Fruit fly (Drosophila melanogaster) whole organism, embryonic: ENCODE data around the gene CG43255.

ENCODE experiments used
- Adf1 ChIP-seq: fragments of 200-800 bp; sonication (Bioruptor generic); IDR thresholded peaks from 2 replicates; pipeline ENCODE4 v1.3.6; 2022; ENCODE audit warnings: missing biosample characterization, missing genetic modification characterization
- B-H2 ChIP-seq: fragments of 200-800 bp; sonication (Bioruptor generic); optimal IDR thresholded peaks from 2 replicates; lab custom pipeline; 2018; ENCODE audit warnings: missing biosample characterization, mild to moderate bottlenecking, missing genetic modification characterization
- CG10565 ChIP-seq: fragments of 200-800 bp; sonication (Bioruptor generic); optimal IDR thresholded peaks from 3 replicates; lab custom pipeline; 2016; ENCODE audit warnings: missing biosample characterization, mild to moderate bottlenecking, missing genetic modification characterization
- CG11085 ChIP-seq: fragments of 200-800 bp; sonication (Bioruptor generic); IDR thresholded peaks from 2 replicates; pipeline ENCODE4 v1.3.6; 2022; ENCODE audit warnings: missing biosample characterization, missing genetic modification characterization
- CG12299 ChIP-seq: fragments of 200-800 bp; sonication (Bioruptor generic); optimal IDR thresholded peaks from 2 replicates; lab custom pipeline; 2018; ENCODE audit warnings: missing biosample characterization, mild to moderate bottlenecking, missing genetic modification characterization
- CG12744 ChIP-seq: fragments of 200-800 bp; sonication (Bioruptor generic); optimal IDR thresholded peaks from 2 replicates; lab custom pipeline; 2016; ENCODE audit warnings: missing biosample characterization, missing genetic modification characterization
- CG13287 ChIP-seq: fragments of 200-800 bp; sonication (Bioruptor generic); IDR thresholded peaks from 2 replicates; pipeline ENCODE4 v1.3.6; 2022; ENCODE audit warnings: missing biosample characterization, missing genetic modification characterization; ENCODE audit not compliant: partially characterized antibody
- CG13296 ChIP-seq: fragments of 200-800 bp; sonication (Bioruptor generic); optimal IDR thresholded peaks from 3 replicates; lab custom pipeline; 2018; ENCODE audit warnings: missing biosample characterization, mild to moderate bottlenecking, missing genetic modification characterization
- CG15073 ChIP-seq: fragments of 200-800 bp; sonication (Bioruptor generic); optimal IDR thresholded peaks from 2 replicates; lab custom pipeline; 2016; ENCODE audit warnings: missing biosample characterization, missing genetic modification characterization
- CG16815 ChIP-seq: fragments of 200-800 bp; sonication (Bioruptor generic); optimal IDR thresholded peaks from 3 replicates; lab custom pipeline; 2017; ENCODE audit warnings: missing biosample characterization, mild to moderate bottlenecking, missing genetic modification characterization
- CG17829 ChIP-seq: fragments of 200-800 bp; optimal IDR thresholded peaks from 2 replicates; lab custom pipeline; 2019; ENCODE audit warnings: missing biosample characterization, mild to moderate bottlenecking, missing genetic modification characterization, moderate library complexity
- CG18619 ChIP-seq: fragments of 200-800 bp; sonication (Bioruptor generic); optimal IDR thresholded peaks from 3 replicates; lab custom pipeline; 2017; ENCODE audit warnings: missing biosample characterization, mild to moderate bottlenecking, missing genetic modification characterization
- CG18764 ChIP-seq: fragments of 200-800 bp; sonication (Bioruptor generic); optimal IDR thresholded peaks from 3 replicates; lab custom pipeline; 2016; ENCODE audit warnings: missing biosample characterization, missing genetic modification characterization
- CG31388 ChIP-seq: fragments of 200-800 bp; sonication (Bioruptor generic); optimal IDR thresholded peaks from 2 replicates; lab custom pipeline; 2016; ENCODE audit warnings: missing biosample characterization, missing genetic modification characterization
- CG3407 ChIP-seq: fragments of 200-800 bp; sonication (Bioruptor generic); optimal IDR thresholded peaks from 2 replicates; lab custom pipeline; 2018; ENCODE audit warnings: missing biosample characterization, mild to moderate bottlenecking, missing genetic modification characterization
- CG34224 ChIP-seq: fragments of 200-800 bp; sonication (Bioruptor generic); IDR thresholded peaks from 3 replicates; pipeline ENCODE4 v1.3.6; 2022; ENCODE audit warnings: missing biosample characterization, missing genetic modification characterization; ENCODE audit not compliant: partially characterized antibody
- CG3995 ChIP-seq: fragments of 200-800 bp; sonication (Bioruptor generic); optimal IDR thresholded peaks from 3 replicates; lab custom pipeline; 2016; ENCODE audit warnings: missing biosample characterization, missing genetic modification characterization
- CG5245 ChIP-seq: fragments of 200-800 bp; sonication (Bioruptor generic); optimal IDR thresholded peaks from 3 replicates; lab custom pipeline; 2016; ENCODE audit warnings: missing biosample characterization, missing genetic modification characterization
- D19A ChIP-seq: fragments of 200-800 bp; optimal IDR thresholded peaks from 3 replicates; lab custom pipeline; 2019; ENCODE audit warnings: missing biosample characterization, mild to moderate bottlenecking, missing genetic modification characterization, moderate library complexity
- Dfd ChIP-seq, 2 experiments: fragments of >200 bp; optimal IDR thresholded peaks; 2 replicates each; lab custom pipeline; 2017; ENCODE audit warnings: missing biosample characterization in 2 of 2, missing genetic modification characterization in 2 of 2
- Dip2 ChIP-seq: fragments of 200-800 bp; sonication (Bioruptor generic); IDR thresholded peaks from 2 replicates; pipeline ENCODE4 v1.3.6; 2022; ENCODE audit warnings: missing biosample characterization, missing genetic modification characterization
- Eip74EF ChIP-seq, 2 experiments: fragments of 200-800 bp in 1 of 2; fragments of >200 bp in 1 of 2; sonication (Bioruptor generic) in 1 of 2; optimal IDR thresholded peaks; 2 replicates each; lab custom pipeline; 2017 to 2019; ENCODE audit warnings: missing biosample characterization in 2 of 2, missing genetic modification characterization in 2 of 2, mild to moderate bottlenecking in 1 of 2, moderate library complexity in 1 of 2
- Hr78 ChIP-seq, 2 experiments: fragments of 200-800 bp in 1 of 2; fragments of >200 bp in 1 of 2; sonication (Bioruptor generic) in 1 of 2; optimal IDR thresholded peaks; 2 replicates each; lab custom pipeline; 2017 to 2019; ENCODE audit warnings: missing biosample characterization in 2 of 2, missing genetic modification characterization in 2 of 2, mild to moderate bottlenecking in 1 of 2, moderate library complexity in 1 of 2
- Hsf ChIP-seq: fragments of 200-800 bp; sonication (Bioruptor generic); optimal IDR thresholded peaks from 3 replicates; lab custom pipeline; 2016; ENCODE audit warnings: missing biosample characterization, missing genetic modification characterization
- Lim3 ChIP-seq: fragments of 200-800 bp; sonication (Bioruptor generic); IDR thresholded peaks from 2 replicates; pipeline ENCODE4 v1.3.6; 2022; ENCODE audit warnings: missing biosample characterization, missing genetic modification characterization
- MBD-R2 ChIP-seq: fragments of 200-800 bp; sonication (Bioruptor generic); IDR thresholded peaks from 2 replicates; pipeline ENCODE4 v1.3.6; 2022; ENCODE audit warnings: missing biosample characterization, missing genetic modification characterization
- Mrtf ChIP-seq: fragments of 200-800 bp; sonication (Bioruptor generic); IDR thresholded peaks from 3 replicates; pipeline ENCODE4 v1.3.6; 2022; ENCODE audit warnings: missing biosample characterization, missing genetic modification characterization
- NfI ChIP-seq: fragments of 200-800 bp; sonication (Bioruptor generic); optimal IDR thresholded peaks from 3 replicates; lab custom pipeline; 2018; ENCODE audit warnings: missing biosample characterization, mild to moderate bottlenecking, missing genetic modification characterization, moderate library complexity
- TFAM ChIP-seq: fragments of 200-800 bp; sonication (Bioruptor generic); optimal IDR thresholded peaks from 2 replicates; lab custom pipeline; 2017; ENCODE audit warnings: missing biosample characterization, missing genetic modification characterization, inconsistent platforms
- Taf1 ChIP-seq: fragments of 200-800 bp; sonication (Bioruptor generic); IDR thresholded peaks from 2 replicates; pipeline ENCODE4 v1.3.6; 2022; ENCODE audit warnings: missing biosample characterization, missing genetic modification characterization
- Xbp1 ChIP-seq: fragments of 200-800 bp; sonication (Bioruptor generic); optimal IDR thresholded peaks from 3 replicates; lab custom pipeline; 2016; ENCODE audit warnings: missing biosample characterization, mild to moderate bottlenecking, missing genetic modification characterization
- bsh ChIP-seq, 2 experiments: fragments of 200-800 bp; sonication (Bioruptor generic); optimal IDR thresholded peaks; 2 replicates each; lab custom pipeline; 2017 to 2018; ENCODE audit warnings: mild to moderate bottlenecking in 2 of 2, missing biosample characterization in 2 of 2, missing genetic modification characterization in 2 of 2, moderate library complexity in 1 of 2
- caup ChIP-seq: fragments of 200-800 bp; sonication (Bioruptor generic); optimal IDR thresholded peaks from 3 replicates; lab custom pipeline; 2017; ENCODE audit warnings: missing biosample characterization, mild to moderate bottlenecking, missing genetic modification characterization, moderate library complexity; ENCODE audit not compliant: severe bottlenecking
- crp ChIP-seq, 2 experiments: fragments of 200-800 bp; sonication (Bioruptor generic); optimal IDR thresholded peaks; 2 replicates in 1 of 2; 3 replicates in 1 of 2; lab custom pipeline; 2017; ENCODE audit warnings: missing biosample characterization in 2 of 2, missing genetic modification characterization in 2 of 2, mild to moderate bottlenecking in 1 of 2, moderate library complexity in 1 of 2
- esg ChIP-seq: fragments of 200-800 bp; sonication (Bioruptor generic); conservative IDR thresholded peaks from 2 replicates; pipeline ENCODE4 v1.3.6; 2022; ENCODE audit warnings: missing biosample characterization, missing genetic modification characterization
- hb ChIP-seq: fragments of 200-800 bp; sonication (Bioruptor generic); IDR thresholded peaks from 3 replicates; pipeline ENCODE4 v1.3.6; 2022; ENCODE audit warnings: missing biosample characterization, missing genetic modification characterization; ENCODE audit not compliant: partially characterized antibody
- kay ChIP-seq: fragments of 200-800 bp; sonication (Bioruptor generic); optimal IDR thresholded peaks from 2 replicates; lab custom pipeline; 2016; ENCODE audit warnings: missing biosample characterization, missing genetic modification characterization
- ken ChIP-seq: fragments of 200-800 bp; sonication (Bioruptor generic); IDR thresholded peaks from 3 replicates; pipeline ENCODE4 v1.3.6; 2022; ENCODE audit warnings: missing biosample characterization, missing genetic modification characterization
- lab ChIP-seq: fragments of 200-800 bp; sonication (Bioruptor generic); optimal IDR thresholded peaks from 3 replicates; lab custom pipeline; 2017; ENCODE audit warnings: missing biosample characterization, missing genetic modification characterization, mild to moderate bottlenecking, moderate library complexity, missing genetic modification reagents
- maf-S ChIP-seq: fragments of 200-800 bp; sonication (Bioruptor generic); optimal IDR thresholded peaks from 2 replicates; lab custom pipeline; 2016; ENCODE audit warnings: missing biosample characterization, missing genetic modification characterization
- oc ChIP-seq: fragments of 200-800 bp; sonication (Bioruptor generic); optimal IDR thresholded peaks from 2 replicates; lab custom pipeline; 2018; ENCODE audit warnings: missing biosample characterization, mild to moderate bottlenecking, missing genetic modification characterization, moderate library complexity
- psq ChIP-seq: fragments of 200-800 bp; sonication (Bioruptor generic); optimal IDR thresholded peaks from 2 replicates; lab custom pipeline; 2017; ENCODE audit warnings: missing biosample characterization, missing genetic modification characterization
- row ChIP-seq: fragments of 200-800 bp; sonication (Bioruptor generic); IDR thresholded peaks from 3 replicates; pipeline ENCODE4 v1.3.6; 2022; ENCODE audit warnings: missing biosample characterization, missing genetic modification characterization
- sisA ChIP-seq: fragments of 200-800 bp; sonication (Bioruptor generic); IDR thresholded peaks from 2 replicates; pipeline ENCODE4 v1.3.6; 2022; ENCODE audit warnings: missing biosample characterization, missing genetic modification characterization
- stwl ChIP-seq: fragments of 200-800 bp; sonication (Bioruptor generic); optimal IDR thresholded peaks from 3 replicates; lab custom pipeline; 2018; ENCODE audit warnings: missing biosample characterization, mild to moderate bottlenecking, missing genetic modification characterization, moderate library complexity
- twi ChIP-seq: fragments of 200-800 bp; optimal IDR thresholded peaks from 2 replicates; lab custom pipeline; 2019; ENCODE audit warnings: missing biosample characterization, mild to moderate bottlenecking, missing genetic modification characterization, moderate library complexity
- unc-4 ChIP-seq: fragments of 200-800 bp; sonication (Bioruptor generic); IDR thresholded peaks from 2 replicates; pipeline ENCODE4 v1.3.6; 2022; ENCODE audit warnings: missing biosample characterization, missing genetic modification characterization; ENCODE audit not compliant: partially characterized antibody
- wdn ChIP-seq: fragments of 200-800 bp; sonication (Bioruptor generic); IDR thresholded peaks from 2 replicates; pipeline ENCODE4 v1.3.6; 2022; ENCODE audit warnings: missing biosample characterization, missing genetic modification characterization

The CG43255 gene

DNA sequence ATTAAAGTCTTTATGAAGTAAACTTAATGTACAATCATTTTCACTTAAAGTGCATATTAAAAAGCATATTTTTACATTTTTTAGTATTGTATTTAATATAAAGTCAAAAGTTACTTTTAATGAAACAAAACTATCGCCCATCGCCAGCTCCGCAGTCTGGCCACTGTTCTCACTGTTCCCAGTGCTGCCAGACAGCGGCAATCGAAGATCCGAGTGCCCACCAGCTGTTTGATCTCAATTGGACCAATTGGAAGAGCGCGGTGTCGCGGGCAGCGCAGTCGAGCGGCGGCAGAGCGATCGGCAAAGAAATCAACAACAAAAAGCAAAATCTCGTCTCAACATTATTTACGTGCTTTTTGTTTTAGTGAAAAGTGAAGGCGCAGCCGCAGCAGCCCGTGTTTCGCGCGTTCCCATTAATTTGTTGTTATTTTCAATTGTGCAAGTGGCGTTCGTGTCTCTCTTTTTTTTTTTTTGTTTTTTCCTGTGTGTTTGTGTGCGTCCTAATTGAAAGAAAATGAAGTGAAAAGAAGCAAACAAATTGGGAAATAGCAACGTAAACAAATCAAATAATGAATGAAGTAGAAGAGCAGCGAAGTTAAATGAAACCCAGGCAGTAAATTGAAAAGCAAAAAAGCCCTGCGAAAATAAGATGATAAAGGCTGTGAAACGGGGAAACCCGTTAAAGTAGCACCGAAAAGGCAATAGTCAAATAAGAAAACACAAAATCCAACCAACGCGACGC, 16.8 kb upstream of the CG43255 start, which contains the start of gene rdgA (continued):
- no peak for TF ChIP-seq hb (GFP tag; lab: Robert Waterston, UW)
- peak; percentile 33 for TF ChIP-seq NfI (GFP tag; lab: Kevin White, UChicago)
- no peak for TF ChIP-seq CG12744
- TF ChIP-seq CG15073 = no peak
- TF ChIP-seq unc-4 (GFP tag; lab: Robert Waterston, UW) = peak; percentile 31; the same call in 1 of the 2 replicates
- no peak for TF ChIP-seq maf-S (GFP tag; lab: Kevin White, UChicago)
- peak; percentile 45; the same call in 1 of the 3 replicates for TF ChIP-seq ken (GFP tag; lab: Robert Waterston, UW)
- TF ChIP-seq Adf1 (GFP tag; lab: Robert Waterston, UW) = peak; percentile 93
- TF ChIP-seq CG18619 = no peak
- TF ChIP-seq Lim3 (GFP tag; lab: Robert Waterston, UW) = no peak
- no peak for TF ChIP-seq Hr78 (GFP tag; optimal IDR thresholded peaks at IDR 0.05; lab: Kevin White, UChicago)
- TF ChIP-seq CG13287 = peak; percentile 52
- 0 out of 2 replicates have a peak, but pooled peaks have one; percentile 12 for TF ChIP-seq Taf1 (GFP tag; lab: Robert Waterston, UW)
- no peak for TF ChIP-seq CG10565 (GFP tag; lab: Kevin White, UChicago)
- TF ChIP-seq twi = no peak
- TF ChIP-seq crp (GFP tag; optimal IDR thresholded peaks at IDR 0.05; lab: Kevin White, UChicago) = peak; percentile 16 to 84
- peak; percentile 88 for TF ChIP-seq row (GFP tag; lab: Robert Waterston, UW)
- 0 out of 2 replicates have a peak, but pooled peaks have one; percentile 9 for TF ChIP-seq esg (GFP tag; lab: Robert Waterston, UW)
- TF ChIP-seq TFAM (GFP tag; lab: Kevin White, UChicago) = no peak
- peak; percentile 21 for TF ChIP-seq CG3995 (GFP tag; lab: Kevin White, UChicago)
- TF ChIP-seq bsh (GFP tag; optimal IDR thresholded peaks at IDR 0.05; lab: Kevin White, UChicago) = peak in 1 of 2 experiments; percentile 28
- no peak for TF ChIP-seq caup (GFP tag; lab: Kevin White, UChicago)
- peak; percentile 25 for TF ChIP-seq B-H2 (GFP tag; lab: Kevin White, UChicago)
- TF ChIP-seq stwl (tag; lab: Kevin White, UChicago) = no peak
- no peak for TF ChIP-seq CG16815 (GFP tag; lab: Kevin White, UChicago)
- TF ChIP-seq CG3407 (GFP tag; lab: Kevin White, UChicago) = no peak
- TF ChIP-seq Xbp1 (GFP tag; lab: Kevin White, UChicago) = peak; percentile 51
- no peak for TF ChIP-seq Hsf
- TF ChIP-seq psq (GFP tag; lab: Kevin White, UChicago) = no peak
- no peak for TF ChIP-seq Dip2
- TF ChIP-seq kay (GFP tag; lab: Kevin White, UChicago) = no peak
- TF ChIP-seq CG12299 = no peak
- peak; percentile 46 for TF ChIP-seq sisA
- TF ChIP-seq CG18764 = no peak
- TF ChIP-seq CG31388 (GFP tag; lab: Kevin White, UChicago) = no peak
- no peak for TF ChIP-seq D19A (tag; lab: Kevin White, UChicago)
- TF ChIP-seq CG11085 (GFP tag; lab: Robert Waterston, UW) = peak; percentile 50; the same call in 1 of the 2 replicates
- TF ChIP-seq CG13296 (GFP tag; lab: Kevin White, UChicago) = no peak
- no peak for TF ChIP-seq Eip74EF (GFP tag; optimal IDR thresholded peaks at IDR 0.05; lab: Kevin White, UChicago)
- peak; percentile 44; the same call in 2 of the 3 replicates for TF ChIP-seq CG34224 (GFP tag; lab: Robert Waterston, UW)
- no peak for TF ChIP-seq CG17829
- peak; percentile 60 for TF ChIP-seq MBD-R2 (GFP tag; lab: Robert Waterston, UW)
- no peak for TF ChIP-seq lab
- TF ChIP-seq CG5245 (GFP tag; lab: Kevin White, UChicago) = no peak
- 0 out of 2 replicates have a peak, but pooled peaks have one; percentile 33 for TF ChIP-seq wdn (GFP tag; lab: Robert Waterston, UW)
- no peak for TF ChIP-seq Dfd (GFP tag; optimal IDR thresholded peaks at IDR 0.05; lab: Kevin White, UChicago)
- no peak for TF ChIP-seq oc (tag; lab: Kevin White, UChicago)
- peak; percentile 31; the same call in 1 of the 3 replicates for TF ChIP-seq Mrtf
